Worm (Caenorhabditis elegans): Measurements from ENCODE around the gene alh-13.

- TF ChIP-seq ama-1 (optimal IDR thresholded peaks at IDR 0.05): no peak
- TF ChIP-seq egl-27 (tag; optimal IDR thresholded peaks at IDR 0.05): no peak
- no peak for TF ChIP-seq snpc-4 (tag; optimal IDR thresholded peaks at IDR 0.05)
- TF ChIP-seq lin-39 (tag; optimal IDR thresholded peaks at IDR 0.05): no peak
- TF ChIP-seq R02D3.7 (tag; optimal IDR thresholded peaks at IDR 0.05): no peak
- no peak for TF ChIP-seq unc-62 (GFP tag; optimal IDR thresholded peaks at IDR 0.05)
- no peak for TF ChIP-seq fos-1 (tag; optimal IDR thresholded peaks at IDR 0.05)
These were observed 26.1 kb downstream of the alh-13 start, which contains the start of gene nhr-27 for ce11 chrX:12808085-12808922.

Data from whole organism, L2 larva.